Worm (Caenorhabditis elegans) whole organism, L4/young adult: ENCODE measurements around the gene try-5.
A peak's percentile ranks its signal among the peaks of the same experiment; 100 is the strongest.

Experiments used
- W03F9.2 ChIP-seq: fragments of 150-350 bp; optimal IDR thresholded peaks from 2 replicates; lab custom pipeline; 2014; ENCODE audit warnings: missing biosample characterization, missing genetic modification characterization
- dao-5 ChIP-seq: sonication (generic microtip); optimal IDR thresholded peaks from 2 replicates; lab custom pipeline; 2016; ENCODE audit warnings: missing genotype, missing genetic modification characterization, moderate library complexity, missing compliant biosample characterization
- him-1 ChIP-seq: sonication (generic microtip); optimal IDR thresholded peaks from 2 replicates; lab custom pipeline; 2016; ENCODE audit warnings: missing genotype, missing genetic modification reagents, missing genetic modification characterization, missing compliant biosample characterization

DNA sequence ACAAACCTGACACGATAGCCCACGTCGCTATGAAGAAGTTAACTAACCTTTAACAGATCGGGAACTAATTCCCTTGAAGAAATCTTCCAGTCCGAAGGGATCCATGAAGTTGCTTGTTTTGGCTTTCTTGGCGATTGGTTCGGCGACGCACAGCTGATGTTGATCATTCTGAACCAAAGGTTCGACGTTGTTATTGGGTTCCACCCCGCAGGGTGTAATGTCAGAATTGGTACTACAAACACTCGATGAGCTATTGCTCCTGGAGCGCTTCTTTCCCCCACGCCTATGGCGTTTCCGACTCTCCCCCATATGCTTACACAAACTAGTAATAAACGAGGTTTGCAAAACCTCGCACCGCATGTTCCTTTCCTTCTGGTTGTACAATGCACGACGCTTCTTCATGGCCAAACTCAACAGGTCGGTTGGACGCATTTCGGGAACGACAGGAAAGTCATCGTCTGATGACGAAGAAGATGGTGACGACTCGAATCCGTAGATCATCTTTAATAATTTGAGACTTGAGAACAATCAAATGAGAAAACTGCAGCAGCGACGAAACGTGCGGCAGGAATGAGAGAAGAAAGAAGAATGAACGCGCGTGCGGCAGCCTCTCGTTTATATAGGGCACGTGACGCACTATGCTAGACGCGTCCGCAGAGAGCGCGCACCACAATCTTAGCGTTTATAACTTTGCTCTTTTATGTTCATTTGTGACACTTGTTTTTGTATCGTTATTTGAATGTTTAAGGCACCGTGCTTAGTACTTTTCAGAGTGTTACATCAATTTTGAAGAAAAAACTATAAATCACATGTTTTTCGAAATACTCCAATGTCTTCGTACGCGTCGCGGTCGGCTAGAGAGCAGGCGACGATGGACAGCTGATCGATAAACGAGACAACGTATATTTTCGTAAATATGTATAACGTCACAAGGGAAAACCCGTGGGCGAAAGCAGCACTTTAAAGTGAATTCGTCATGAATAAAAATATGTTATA lies 2.9 kb upstream of the try-5 start, which contains the start of gene tos-1:
- TF ChIP-seq W03F9.2 (tag; lab: Kevin White, UChicago) (peak; percentile 89), him-1 (tag; lab: Kevin White, UChicago) (peak; percentile 96), dao-5 (tag; lab: Kevin White, UChicago) (no peak)
